Worm (Caenorhabditis elegans) whole organism, late embryonic: ENCODE data around the gene F44F4.3.

Source experiments
- C08G9.2 ChIP-seq: sonication (generic microtip); optimal IDR thresholded peaks from 2 replicates; lab custom pipeline; 2016; ENCODE audit warnings: mild to moderate bottlenecking, missing genetic modification characterization, moderate library complexity, missing compliant biosample characterization
- K02D7.2 ChIP-seq: sonication (generic microtip); optimal IDR thresholded peaks from 2 replicates; lab custom pipeline; 2017; ENCODE audit warnings: mild to moderate bottlenecking, missing genetic modification characterization, missing compliant biosample characterization
- K09A11.1 ChIP-seq: sonication (generic microtip); optimal IDR thresholded peaks from 2 replicates; lab custom pipeline; 2017; ENCODE audit warnings: antibody characterized with exemption, mild to moderate bottlenecking, missing genetic modification characterization, missing compliant biosample characterization; ENCODE audit not compliant: insufficient read depth
- T23F11.4 ChIP-seq: fragments of 200-800 bp; sonication (Bioruptor generic); optimal IDR thresholded peaks from 2 replicates; lab custom pipeline; 2018; ENCODE audit warnings: mild to moderate bottlenecking, missing genetic modification characterization, missing compliant biosample characterization
- Y22D7AL.16 ChIP-seq: sonication (generic microtip); optimal IDR thresholded peaks from 2 replicates; lab custom pipeline; 2016; ENCODE audit warnings: missing genetic modification characterization, missing compliant biosample characterization
- ahr-1 ChIP-seq: sonication (generic microtip); optimal IDR thresholded peaks from 2 replicates; lab custom pipeline; 2016; ENCODE audit warnings: missing genetic modification characterization, missing compliant biosample characterization
- ceh-14 ChIP-seq: sonication (generic microtip); optimal IDR thresholded peaks from 2 replicates; lab custom pipeline; 2016; ENCODE audit warnings: missing genotype, missing genetic modification characterization, missing compliant biosample characterization
- ceh-18 ChIP-seq: sonication (generic microtip); optimal IDR thresholded peaks from 2 replicates; lab custom pipeline; 2016; ENCODE audit warnings: missing genetic modification characterization, missing compliant biosample characterization
- ceh-19 ChIP-seq: fragments of 200-800 bp; sonication (Bioruptor generic); optimal IDR thresholded peaks from 2 replicates; lab custom pipeline; 2018; ENCODE audit warnings: mild to moderate bottlenecking, missing genetic modification characterization, missing compliant biosample characterization
- ceh-2 ChIP-seq: sonication (generic microtip); optimal IDR thresholded peaks from 2 replicates; lab custom pipeline; 2016; ENCODE audit warnings: missing genotype, missing genetic modification characterization, missing compliant biosample characterization
- ceh-22 ChIP-seq: sonication (generic microtip); optimal IDR thresholded peaks from 2 replicates; lab custom pipeline; 2017; ENCODE audit warnings: missing biosample characterization, missing genetic modification characterization
- ceh-24 ChIP-seq: sonication (generic microtip); optimal IDR thresholded peaks from 2 replicates; lab custom pipeline; 2016; ENCODE audit warnings: mild to moderate bottlenecking, missing genetic modification characterization, missing compliant biosample characterization
- ceh-31 ChIP-seq: sonication (generic microtip); optimal IDR thresholded peaks from 2 replicates; lab custom pipeline; 2016; ENCODE audit warnings: missing genetic modification characterization, missing compliant biosample characterization
- ceh-34 ChIP-seq: sonication (generic microtip); optimal IDR thresholded peaks from 2 replicates; lab custom pipeline; 2016; ENCODE audit warnings: mild to moderate bottlenecking, missing genetic modification characterization, missing compliant biosample characterization
- ceh-45 ChIP-seq: fragments of 200-800 bp; sonication (Bioruptor generic); IDR thresholded peaks from 2 replicates; pipeline ENCODE4 v1.3.6; 2022; ENCODE audit warnings: missing genetic modification reagents, missing genetic modification characterization, missing compliant biosample characterization
- ceh-48 ChIP-seq: sonication (generic microtip); optimal IDR thresholded peaks from 2 replicates; lab custom pipeline; 2016; ENCODE audit warnings: missing genetic modification characterization, inconsistent platforms, missing compliant biosample characterization
- dmd-4 ChIP-seq: sonication (generic microtip); optimal IDR thresholded peaks from 2 replicates; lab custom pipeline; 2016; ENCODE audit warnings: borderline replicate concordance, missing genetic modification characterization, missing compliant biosample characterization
- dve-1 ChIP-seq: sonication (generic microtip); optimal IDR thresholded peaks from 2 replicates; lab custom pipeline; 2017; ENCODE audit warnings: antibody characterized with exemption, mild to moderate bottlenecking, missing genetic modification characterization, missing compliant biosample characterization
- elt-2 ChIP-seq: sonication (generic microtip); optimal IDR thresholded peaks from 2 replicates; lab custom pipeline; 2016; ENCODE audit warnings: missing genetic modification reagents, missing genetic modification characterization, missing compliant biosample characterization
- elt-4 ChIP-seq: sonication (generic microtip); optimal IDR thresholded peaks from 2 replicates; lab custom pipeline; 2016; ENCODE audit warnings: missing genetic modification characterization, missing compliant biosample characterization
- eyg-1 ChIP-seq: sonication (generic microtip); optimal IDR thresholded peaks from 2 replicates; lab custom pipeline; 2016; ENCODE audit warnings: missing genotype, missing genetic modification characterization, missing compliant biosample characterization
- fkh-10 ChIP-seq: fragments of 150-350 bp; optimal IDR thresholded peaks from 2 replicates; lab custom pipeline; 2014; ENCODE audit warnings: missing biosample characterization, missing genetic modification reagents, missing genetic modification characterization
- fkh-6 ChIP-seq: sonication (generic microtip); optimal IDR thresholded peaks from 2 replicates; lab custom pipeline; 2016; ENCODE audit warnings: missing genetic modification characterization, missing compliant biosample characterization
- hlh-13 ChIP-seq: fragments of 200-800 bp; sonication (Bioruptor generic); optimal IDR thresholded peaks from 2 replicates; lab custom pipeline; 2018; ENCODE audit warnings: mild to moderate bottlenecking, missing genetic modification characterization, missing compliant biosample characterization
- hlh-30 ChIP-seq: sonication (generic microtip); optimal IDR thresholded peaks from 2 replicates; lab custom pipeline; 2017; ENCODE audit warnings: antibody characterized with exemption, missing genetic modification characterization, missing compliant biosample characterization; ENCODE audit not compliant: insufficient read depth
- hlh-6 ChIP-seq: sonication (generic microtip); optimal IDR thresholded peaks from 2 replicates; lab custom pipeline; 2016; ENCODE audit warnings: missing genotype, missing genetic modification characterization, missing compliant biosample characterization
- hlh-8 ChIP-seq: sonication (generic microtip); optimal IDR thresholded peaks from 2 replicates; lab custom pipeline; 2016; ENCODE audit warnings: missing genotype, missing genetic modification characterization, missing compliant biosample characterization
- lim-6 ChIP-seq: sonication (generic microtip); optimal IDR thresholded peaks from 2 replicates; lab custom pipeline; 2016; ENCODE audit warnings: missing genetic modification characterization, missing compliant biosample characterization
- nfya-1 ChIP-seq: sonication (generic microtip); optimal IDR thresholded peaks from 2 replicates; lab custom pipeline; 2017; ENCODE audit warnings: missing genetic modification characterization, mild to moderate bottlenecking, missing compliant biosample characterization, antibody characterized with exemption, moderate library complexity
- nhr-11 ChIP-seq: fragments of 150-350 bp; optimal IDR thresholded peaks from 2 replicates; lab custom pipeline; 2014; ENCODE audit warnings: missing biosample characterization, missing genetic modification characterization
- npax-4 ChIP-seq: sonication (generic microtip); optimal IDR thresholded peaks from 2 replicates; lab custom pipeline; 2016; ENCODE audit warnings: missing genetic modification characterization, missing compliant biosample characterization
- odd-2 ChIP-seq: sonication (generic microtip); optimal IDR thresholded peaks from 2 replicates; lab custom pipeline; 2017; ENCODE audit warnings: antibody characterized with exemption, mild to moderate bottlenecking, missing genetic modification characterization, missing compliant biosample characterization
- pag-3 ChIP-seq: sonication (generic microtip); optimal IDR thresholded peaks from 2 replicates; lab custom pipeline; 2016; ENCODE audit warnings: missing compliant biosample characterization, missing genetic modification characterization, borderline replicate concordance
- pat-9 ChIP-seq: fragments of 200-800 bp; sonication (Bioruptor generic); optimal IDR thresholded peaks from 2 replicates; lab custom pipeline; 2018; ENCODE audit warnings: mild to moderate bottlenecking, missing genetic modification characterization, moderate library complexity, missing compliant biosample characterization
- pax-1 ChIP-seq: fragments of 150-350 bp; optimal IDR thresholded peaks from 2 replicates; lab custom pipeline; 2014; ENCODE audit warnings: missing biosample characterization, missing genetic modification characterization
- pha-4 ChIP-seq: fragments of 150-350 bp; optimal IDR thresholded peaks from 2 replicates; lab custom pipeline; 2018; ENCODE audit warnings: missing biosample characterization, missing genetic modification reagents, missing genetic modification characterization
- pros-1 ChIP-seq: fragments of 150-350 bp; optimal IDR thresholded peaks from 2 replicates; lab custom pipeline; 2014; ENCODE audit warnings: missing biosample characterization, missing genetic modification reagents, missing genetic modification characterization
- ref-2 ChIP-seq: sonication (generic microtip); optimal IDR thresholded peaks from 2 replicates; lab custom pipeline; 2016; ENCODE audit warnings: missing genetic modification characterization, missing compliant biosample characterization
- rnt-1 ChIP-seq: sonication (generic microtip); optimal IDR thresholded peaks from 2 replicates; lab custom pipeline; 2016; ENCODE audit warnings: missing genetic modification characterization, missing compliant biosample characterization
- sdc-2 ChIP-seq: sonication (generic microtip); optimal IDR thresholded peaks from 2 replicates; lab custom pipeline; 2016; ENCODE audit warnings: missing genotype, missing genetic modification characterization, missing compliant biosample characterization
- sox-2 ChIP-seq: fragments of 200-800 bp; sonication (Bioruptor generic); IDR thresholded peaks from 2 replicates; pipeline ENCODE4 v1.3.6; 2022; ENCODE audit warnings: missing genetic modification reagents, missing genetic modification characterization, missing compliant biosample characterization
- syd-9 ChIP-seq: sonication (generic microtip); optimal IDR thresholded peaks from 2 replicates; lab custom pipeline; 2016; ENCODE audit warnings: mild to moderate bottlenecking, missing genetic modification characterization, moderate library complexity, missing compliant biosample characterization
- unc-3 ChIP-seq, 2 experiments: fragments of 200-800 bp in 1 of 2; sonication (Bioruptor generic) in 1 of 2; sonication (generic microtip) in 1 of 2; conservative IDR thresholded peaks in 1 of 2; optimal IDR thresholded peaks in 1 of 2; 2 replicates each; pipeline versions ENCODE4 v1.3.6 to Lab custom; 2016 to 2022; ENCODE audit warnings: missing compliant biosample characterization in 2 of 2, missing genetic modification characterization in 2 of 2, missing genetic modification reagents in 1 of 2
- unc-42 ChIP-seq: sonication (generic microtip); optimal IDR thresholded peaks from 2 replicates; lab custom pipeline; 2016; ENCODE audit warnings: missing genotype, missing genetic modification characterization, missing compliant biosample characterization
- zip-5 ChIP-seq: sonication (generic microtip); optimal IDR thresholded peaks from 2 replicates; lab custom pipeline; 2016; ENCODE audit warnings: missing genetic modification characterization, missing compliant biosample characterization
- ztf-16 ChIP-seq: sonication (generic microtip); optimal IDR thresholded peaks from 2 replicates; lab custom pipeline; 2017; ENCODE audit warnings: missing genetic modification characterization, missing compliant biosample characterization

Gene F44F4.3

ce11 chrII:10872541-10872940, 13.2 kb downstream of the F44F4.3 start, which contains the start of the genes cyn-4 and copz-1 (continued):
- TF ChIP-seq ceh-22 (tag; lab: Kevin White, UChicago) (no peak), K09A11.1 (tag; lab: Kevin White, UChicago) (no peak), sox-2 (GFP tag; lab: Robert Waterston, UW) (no peak), zip-5 (tag; lab: Kevin White, UChicago) (peak; percentile 70), hlh-30 (tag; lab: Kevin White, UChicago) (peak; percentile 81), ref-2 (tag; lab: Kevin White, UChicago) (peak; percentile 73), fkh-10 (GFP tag; lab: Kevin White, UChicago) (no peak), ceh-31 (tag; lab: Kevin White, UChicago) (peak; percentile 94), ceh-45 (GFP tag; lab: Robert Waterston, UW) (no peak), eyg-1 (tag; lab: Kevin White, UChicago) (peak; percentile 10), ceh-18 (no peak), pax-1 (tag; lab: Kevin White, UChicago) (no peak), K02D7.2 (no peak), unc-42 (tag; lab: Kevin White, UChicago) (peak; percentile 73), rnt-1 (tag; lab: Kevin White, UChicago) (peak; percentile 41)

ce11 chrII:10870698-10871097, 15.0 kb downstream of the F44F4.3 start:
- no peak for TF ChIP-seq fkh-6 (tag; lab: Kevin White, UChicago)
- TF ChIP-seq hlh-8 (tag; lab: Kevin White, UChicago), result no peak
- TF ChIP-seq ztf-16 (tag; lab: Kevin White, UChicago), result no peak
- TF ChIP-seq hlh-30 (tag; lab: Kevin White, UChicago), result no peak
- no peak for TF ChIP-seq Y22D7AL.16 (tag; lab: Kevin White, UChicago)
- TF ChIP-seq nhr-11 (tag; lab: Kevin White, UChicago), result no peak
- no peak for TF ChIP-seq hlh-6 (tag; lab: Kevin White, UChicago)
- TF ChIP-seq ceh-34, result no peak
- TF ChIP-seq hlh-13, result no peak
- TF ChIP-seq unc-42 (tag; lab: Kevin White, UChicago), result no peak
- no peak for TF ChIP-seq ceh-48 (tag; lab: Kevin White, UChicago)
- no peak for TF ChIP-seq sdc-2 (tag; lab: Kevin White, UChicago)
- TF ChIP-seq, all 69 proteins: peak for 0

ce11 chrII:10868670-10869246, 17.0 kb downstream of the F44F4.3 start, which contains the start of the genes gmps-1 and cap-2:
gmps-1 (minus strand) TSS chrII:10868720.
cap-2 (plus strand) TSS chrII:10869196.
- TF ChIP-seq syd-9 (tag; lab: Kevin White, UChicago), result no peak
- peak; percentile 78 for TF ChIP-seq ceh-31 (tag; lab: Kevin White, UChicago)
- TF ChIP-seq dve-1 (tag; lab: Kevin White, UChicago), result peak; percentile 36
- TF ChIP-seq fkh-6 (tag; lab: Kevin White, UChicago), result no peak
- peak; percentile 71 for TF ChIP-seq ceh-34
- no peak; the same call in 1 of the 2 replicates for TF ChIP-seq sox-2 (GFP tag; lab: Robert Waterston, UW)
- peak; percentile 9 for TF ChIP-seq pat-9 (tag; lab: Kevin White, UChicago)
- TF ChIP-seq odd-2 (tag; lab: Kevin White, UChicago), result no peak
- no peak for TF ChIP-seq elt-4 (tag; lab: Kevin White, UChicago)
- peak; percentile 53; the same call in 1 of the 2 replicates for TF ChIP-seq unc-3 (GFP tag; conservative IDR thresholded peaks at IDR 0.05; lab: Robert Waterston, UW)
- no peak for TF ChIP-seq unc-3 (tag; optimal IDR thresholded peaks at IDR 0.05; lab: Kevin White, UChicago)
- TF ChIP-seq pag-3 (tag; lab: Kevin White, UChicago), result no peak
- TF ChIP-seq nfya-1, result peak; percentile 95
- TF ChIP-seq ceh-14 (tag; lab: Kevin White, UChicago), result peak; percentile 40
- no peak for TF ChIP-seq lim-6 (tag; lab: Kevin White, UChicago)
- no peak for TF ChIP-seq sdc-2 (tag; lab: Kevin White, UChicago)
- TF ChIP-seq ceh-45 (GFP tag; lab: Robert Waterston, UW), result no peak
- TF ChIP-seq pha-4, result no peak
- TF ChIP-seq ahr-1 (tag; lab: Kevin White, UChicago), result no peak
- TF ChIP-seq T23F11.4 (GFP tag; lab: Kevin White, UChicago), result no peak
- TF ChIP-seq pros-1 (tag; lab: Kevin White, UChicago), result no peak
- peak; percentile 11 for TF ChIP-seq ztf-16 (tag; lab: Kevin White, UChicago)
- no peak for TF ChIP-seq ceh-19 (GFP tag; lab: Kevin White, UChicago)
- no peak for TF ChIP-seq ceh-24 (tag; lab: Kevin White, UChicago)
- TF ChIP-seq rnt-1 (tag; lab: Kevin White, UChicago), result peak; percentile 29
- peak; percentile 63 for TF ChIP-seq elt-2 (tag; lab: Kevin White, UChicago)
- peak; percentile 47 for TF ChIP-seq C08G9.2 (tag; lab: Kevin White, UChicago)
- TF ChIP-seq npax-4, result no peak
- no peak for TF ChIP-seq dmd-4 (tag; lab: Kevin White, UChicago)
- peak; percentile 2 for TF ChIP-seq ceh-2 (tag; lab: Kevin White, UChicago)
